Worm (Caenorhabditis elegans) whole organism, L3 larva: ENCODE results near the gene R13H4.6.

Source experiments
- elt-1 ChIP-seq: fragments of 150-350 bp; optimal IDR thresholded peaks from 2 replicates; lab custom pipeline; 2014; ENCODE audit warnings: missing biosample characterization, missing genetic modification characterization
- lin-39 ChIP-seq: fragments of 150-350 bp; optimal IDR thresholded peaks from 2 replicates; lab custom pipeline; 2018; ENCODE audit warnings: missing biosample characterization, missing genetic modification reagents, missing genetic modification characterization
- lsy-12 ChIP-seq: sonication (generic microtip); optimal IDR thresholded peaks from 2 replicates; lab custom pipeline; 2016; ENCODE audit warnings: mild to moderate bottlenecking, missing genetic modification characterization, missing compliant biosample characterization
- nhr-76 ChIP-seq: fragments of 150-350 bp; sonication (generic microtip); optimal IDR thresholded peaks from 5 replicates; lab custom pipeline; 2014; ENCODE audit warnings: missing biosample characterization, missing genetic modification characterization
- unc-39 ChIP-seq: sonication (generic microtip); optimal IDR thresholded peaks from 4 replicates; lab custom pipeline; 2017; ENCODE audit warnings: missing biosample characterization, missing genetic modification characterization
- zag-1 ChIP-seq: fragments of 150-350 bp; optimal IDR thresholded peaks from 2 replicates; lab custom pipeline; 2014; ENCODE audit warnings: missing biosample characterization, missing genetic modification characterization

The R13H4.6 gene

ce11 chrV:11913283-11913682, 50.4 kb downstream of the R13H4.6 start:
- TF ChIP-seq zag-1 (no peak), elt-1 (tag; lab: Kevin White, UChicago) (no peak), lsy-12 (tag; lab: Kevin White, UChicago) (no peak), nhr-76 (tag; lab: Kevin White, UChicago) (no peak), unc-39 (tag; lab: Kevin White, UChicago) (no peak), lin-39 (tag; lab: Kevin White, UChicago) (no peak)
- TF ChIP-seq, all 47 proteins: peak for 0
